Worm (Caenorhabditis elegans) whole organism, young adult: Measurements from ENCODE around the gene C06C3.4.

Source experiments
- C06A6.2 ChIP-seq: fragments of 200-800 bp; sonication (Bioruptor generic); conservative IDR thresholded peaks from 2 replicates; pipeline ENCODE4 v1.3.6; 2022; ENCODE audit warnings: missing genetic modification characterization, missing compliant biosample characterization
- F23B12.7 ChIP-seq: sonication (generic microtip); optimal IDR thresholded peaks from 2 replicates; lab custom pipeline; 2017; ENCODE audit warnings: missing genetic modification characterization, mild to moderate bottlenecking, missing compliant biosample characterization, antibody characterized with exemption, moderate library complexity; ENCODE audit not compliant: insufficient read depth
- F33H1.4 ChIP-seq: fragments of 200-800 bp; sonication (Bioruptor generic); IDR thresholded peaks from 2 replicates; pipeline ENCODE4 v1.3.6; 2022; ENCODE audit warnings: missing genetic modification reagents, missing genetic modification characterization, missing compliant biosample characterization
- F37B4.10 ChIP-seq: fragments of 200-800 bp; sonication (Bioruptor generic); IDR thresholded peaks from 2 replicates; pipeline ENCODE4 v1.3.6; 2022; ENCODE audit warnings: missing genetic modification characterization, missing compliant biosample characterization
- F52B5.7 ChIP-seq: sonication (generic microtip); optimal IDR thresholded peaks from 2 replicates; lab custom pipeline; 2016; ENCODE audit warnings: mild to moderate bottlenecking, missing genetic modification characterization, missing compliant biosample characterization
- F55B11.4 ChIP-seq: sonication (generic microtip); optimal IDR thresholded peaks from 2 replicates; lab custom pipeline; 2016; ENCODE audit warnings: missing compliant biosample characterization, missing genetic modification characterization, borderline replicate concordance; ENCODE audit not compliant: insufficient read depth
- F57C9.4 ChIP-seq: sonication (generic microtip); optimal IDR thresholded peaks from 2 replicates; lab custom pipeline; 2017; ENCODE audit warnings: mild to moderate bottlenecking, missing genetic modification characterization, missing compliant biosample characterization
- K11D2.4 ChIP-seq: fragments of 200-800 bp; sonication (Bioruptor generic); IDR thresholded peaks from 2 replicates; pipeline ENCODE4 v1.3.6; 2022; ENCODE audit warnings: missing genetic modification reagents, missing genetic modification characterization, missing compliant biosample characterization
- K12H6.12 ChIP-seq: fragments of 200-800 bp; sonication (Bioruptor generic); optimal IDR thresholded peaks from 2 replicates; lab custom pipeline; 2018; ENCODE audit warnings: mild to moderate bottlenecking, missing genetic modification characterization, missing compliant biosample characterization
- Y79H2A.3 ChIP-seq: fragments of 200-800 bp; sonication (Bioruptor generic); conservative IDR thresholded peaks from 2 replicates; pipeline ENCODE4 v1.3.6; 2022; ENCODE audit warnings: missing genetic modification reagents, missing genetic modification characterization, missing compliant biosample characterization
- ama-1 ChIP-seq, 3 experiments: fragments of 150-350 bp in 1 of 3; sonication (generic microtip) in 2 of 3; optimal IDR thresholded peaks; 2 replicates each; lab custom pipeline; 2014 to 2018; ENCODE audit warnings: missing biosample characterization in 2 of 3, missing genetic modification characterization in 2 of 3, missing genetic modification reagents in 2 of 3
- aptf-3 ChIP-seq: fragments of 200-800 bp; sonication (Bioruptor generic); IDR thresholded peaks from 2 replicates; pipeline ENCODE4 v1.3.6; 2022; ENCODE audit warnings: missing genetic modification characterization, missing compliant biosample characterization
- atf-7 ChIP-seq: sonication (generic microtip); optimal IDR thresholded peaks from 2 replicates; lab custom pipeline; 2017; ENCODE audit warnings: mild to moderate bottlenecking, missing genetic modification characterization, missing compliant biosample characterization
- athp-1 ChIP-seq: sonication (generic microtip); optimal IDR thresholded peaks from 2 replicates; lab custom pipeline; 2017; ENCODE audit warnings: mild to moderate bottlenecking, missing genetic modification characterization, missing compliant biosample characterization
- attf-5 ChIP-seq: fragments of 200-800 bp; sonication (Bioruptor generic); optimal IDR thresholded peaks from 2 replicates; lab custom pipeline; 2018; ENCODE audit warnings: mild to moderate bottlenecking, missing genetic modification characterization, missing compliant biosample characterization
- cebp-1 ChIP-seq, 2 experiments: fragments of 200-800 bp in 1 of 2; sonication (Bioruptor generic) in 1 of 2; sonication (generic microtip) in 1 of 2; IDR thresholded peaks in 1 of 2; optimal IDR thresholded peaks in 1 of 2; 2 replicates each; pipeline versions ENCODE4 v1.3.6 to Lab custom; 2017 to 2022; ENCODE audit warnings: missing compliant biosample characterization in 2 of 2, missing genetic modification characterization in 2 of 2, mild to moderate bottlenecking in 1 of 2, missing genetic modification reagents in 1 of 2, moderate library complexity in 1 of 2
- ceh-40 ChIP-seq: fragments of 200-800 bp; sonication (Bioruptor generic); IDR thresholded peaks from 2 replicates; pipeline ENCODE4 v1.3.6; 2022; ENCODE audit warnings: missing genetic modification characterization, missing compliant biosample characterization
- ceh-91 ChIP-seq: fragments of 200-800 bp; sonication (Bioruptor generic); IDR thresholded peaks from 2 replicates; pipeline ENCODE4 v1.3.6; 2022; ENCODE audit warnings: missing genetic modification reagents, missing genetic modification characterization, missing compliant biosample characterization
- chd-7 ChIP-seq: sonication (generic microtip); optimal IDR thresholded peaks from 2 replicates; lab custom pipeline; 2016; ENCODE audit warnings: mild to moderate bottlenecking, missing genetic modification characterization, moderate library complexity, missing compliant biosample characterization
- egl-44 ChIP-seq: fragments of 200-800 bp; sonication (Bioruptor generic); IDR thresholded peaks from 2 replicates; pipeline ENCODE4 v1.3.6; 2022; ENCODE audit warnings: missing genetic modification reagents, missing genetic modification characterization, missing compliant biosample characterization
- egrh-3 ChIP-seq: fragments of 200-800 bp; sonication (Bioruptor generic); IDR thresholded peaks from 2 replicates; pipeline ENCODE4 v1.3.6; 2022; ENCODE audit warnings: missing genetic modification reagents, missing genetic modification characterization, missing compliant biosample characterization
- ekl-4 ChIP-seq: fragments of 200-800 bp; sonication (Bioruptor generic); IDR thresholded peaks from 2 replicates; pipeline ENCODE4 v1.3.6; 2022; ENCODE audit warnings: missing genetic modification reagents, missing genetic modification characterization, missing compliant biosample characterization
- fkh-3 ChIP-seq: sonication (generic microtip); optimal IDR thresholded peaks from 2 replicates; lab custom pipeline; 2016; ENCODE audit warnings: mild to moderate bottlenecking, missing genetic modification characterization, missing compliant biosample characterization
- hlh-12 ChIP-seq: sonication (generic microtip); optimal IDR thresholded peaks from 2 replicates; lab custom pipeline; 2016; ENCODE audit warnings: missing genetic modification characterization, missing compliant biosample characterization
- lin-35 ChIP-seq, 3 experiments: fragments of 150-350 bp in 2 of 3; sonication (generic microtip) in 1 of 3; optimal IDR thresholded peaks; 2 replicates each; lab custom pipeline; 2014 to 2018; ENCODE audit warnings: missing biosample characterization in 3 of 3, missing genetic modification characterization in 3 of 3, missing genetic modification reagents in 3 of 3
- lin-54 ChIP-seq: fragments of 200-800 bp; sonication (Bioruptor generic); optimal IDR thresholded peaks from 2 replicates; lab custom pipeline; 2018; ENCODE audit warnings: mild to moderate bottlenecking, missing genetic modification characterization, missing compliant biosample characterization
- nfya-2 ChIP-seq: fragments of 200-800 bp; sonication (Bioruptor generic); IDR thresholded peaks from 2 replicates; pipeline ENCODE4 v1.3.6; 2022; ENCODE audit warnings: missing genetic modification reagents, missing genetic modification characterization, missing compliant biosample characterization
- nhr-90 ChIP-seq: sonication (generic microtip); optimal IDR thresholded peaks from 2 replicates; lab custom pipeline; 2016; ENCODE audit warnings: missing genotype, mild to moderate bottlenecking, missing genetic modification characterization, missing compliant biosample characterization
- rec-8 ChIP-seq, 2 experiments: sonication (generic microtip); optimal IDR thresholded peaks; 2 replicates each; lab custom pipeline; 2016; ENCODE audit warnings: mild to moderate bottlenecking in 2 of 2, missing genetic modification characterization in 2 of 2, missing genetic modification reagents in 2 of 2, missing genotype in 2 of 2, missing biosample characterization in 1 of 2, missing compliant biosample characterization in 1 of 2, moderate library complexity in 1 of 2
- rpc-1 ChIP-seq, 2 experiments: fragments of 150-350 bp in 1 of 2; sonication (generic microtip) in 1 of 2; optimal IDR thresholded peaks; 2 replicates each; lab custom pipeline; 2014 to 2018; ENCODE audit warnings: missing biosample characterization in 1 of 2, missing genetic modification characterization in 1 of 2, missing genetic modification reagents in 1 of 2, missing genotype in 1 of 2
- sdz-38 ChIP-seq: sonication (generic microtip); optimal IDR thresholded peaks from 2 replicates; lab custom pipeline; 2016; ENCODE audit warnings: missing genotype, missing genetic modification characterization, missing compliant biosample characterization
- snpc-1.1 ChIP-seq: sonication (generic microtip); optimal IDR thresholded peaks from 2 replicates; lab custom pipeline; 2017; ENCODE audit warnings: missing genetic modification characterization, mild to moderate bottlenecking, missing compliant biosample characterization, antibody characterized with exemption, moderate library complexity, missing genotype, missing genetic modification reagents; ENCODE audit not compliant: insufficient read depth
- snpc-3.4 ChIP-seq: sonication (generic microtip); optimal IDR thresholded peaks from 2 replicates; lab custom pipeline; 2017; ENCODE audit warnings: missing genetic modification characterization, mild to moderate bottlenecking, missing compliant biosample characterization, antibody characterized with exemption, moderate library complexity, missing genotype, missing genetic modification reagents
- sptf-2 ChIP-seq: fragments of 200-800 bp; sonication (Bioruptor generic); optimal IDR thresholded peaks from 2 replicates; lab custom pipeline; 2018; ENCODE audit warnings: mild to moderate bottlenecking, missing genetic modification characterization, missing compliant biosample characterization
- tbx-9 ChIP-seq: sonication (generic microtip); optimal IDR thresholded peaks from 2 replicates; lab custom pipeline; 2016; ENCODE audit warnings: borderline replicate concordance, missing genetic modification characterization, inconsistent platforms, missing compliant biosample characterization
- unc-62 ChIP-seq: fragments of 150-350 bp; optimal IDR thresholded peaks from 2 replicates; lab custom pipeline; 2014; ENCODE audit warnings: missing biosample characterization, missing genetic modification reagents, missing genetic modification characterization
- zfh-2 ChIP-seq: fragments of 200-800 bp; sonication (Bioruptor generic); conservative IDR thresholded peaks from 2 replicates; pipeline ENCODE4 v1.3.6; 2022; ENCODE audit warnings: missing genetic modification reagents, missing genetic modification characterization, missing compliant biosample characterization
- ztf-26 ChIP-seq: sonication (generic microtip); optimal IDR thresholded peaks from 2 replicates; lab custom pipeline; 2017; ENCODE audit warnings: missing genetic modification characterization, missing compliant biosample characterization

The C06C3.4 gene

DNA sequence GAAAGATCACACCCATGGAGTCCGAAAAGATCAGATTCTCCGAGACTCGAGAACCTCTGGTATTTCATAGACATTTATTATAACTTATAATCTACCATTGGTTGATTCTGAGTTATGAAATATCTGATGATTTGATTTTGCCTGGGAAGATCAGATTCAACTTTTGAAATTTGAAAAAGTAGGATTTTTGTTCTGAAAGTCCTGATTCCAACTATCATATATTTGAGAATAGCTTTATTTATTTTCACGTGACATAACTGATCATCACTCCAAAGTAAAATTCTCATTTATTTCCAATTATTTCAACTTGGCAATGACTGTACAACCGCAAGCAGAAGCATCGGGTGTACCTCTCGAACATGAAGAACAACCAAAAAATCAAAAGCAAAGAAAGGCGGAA is 26.7 kb downstream of the C06C3.4 start, which contains the start of gene Y51B9A.7 (continued):
- TF ChIP-seq snpc-1.1: no peak
- TF ChIP-seq K11D2.4 (GFP tag; lab: Robert Waterston, UW): no peak

ce11 chrII:9403087-9403486 is 30.0 kb downstream of the C06C3.4 start, which contains the start of gene Y51B9A.6:
Gene Y51B9A.6, minus strand, starts transcription at chrII:9403187.
- no peak for TF ChIP-seq F33H1.4 (GFP tag; lab: Robert Waterston, UW)
- TF ChIP-seq F57C9.4 (tag; lab: Kevin White, UChicago): no peak
- no peak for TF ChIP-seq C06A6.2 (GFP tag; lab: Robert Waterston, UW)
- TF ChIP-seq athp-1 (tag; lab: Kevin White, UChicago): no peak
- no peak for TF ChIP-seq F23B12.7 (tag; lab: Kevin White, UChicago)
- TF ChIP-seq ceh-40 (GFP tag; lab: Robert Waterston, UW): no peak
- TF ChIP-seq attf-5 (GFP tag; lab: Kevin White, UChicago): no peak
- TF ChIP-seq rpc-1 (optimal IDR thresholded peaks at IDR 0.05; lab: Kevin White, UChicago): no peak
- TF ChIP-seq rpc-1 (tag; optimal IDR thresholded peaks at IDR 0.05; lab: Kevin White, UChicago): no peak
- TF ChIP-seq sdz-38: no peak
- no peak for TF ChIP-seq F55B11.4 (tag; lab: Kevin White, UChicago)
- no peak for TF ChIP-seq ztf-26 (tag; lab: Kevin White, UChicago)
- no peak for TF ChIP-seq ceh-91 (GFP tag; lab: Robert Waterston, UW)
- TF ChIP-seq snpc-3.4 (tag; lab: Kevin White, UChicago): no peak
- no peak for TF ChIP-seq K12H6.12 (tag; lab: Kevin White, UChicago)
- TF ChIP-seq unc-62 (GFP tag; lab: Kevin White, UChicago): no peak
- TF ChIP-seq cebp-1 (GFP tag; IDR thresholded peaks at IDR 0.05; lab: Robert Waterston, UW): no peak
- no peak for TF ChIP-seq cebp-1 (tag; optimal IDR thresholded peaks at IDR 0.05; lab: Kevin White, UChicago)
- TF ChIP-seq lin-54 (GFP tag; lab: Kevin White, UChicago): no peak

ce11 chrII:9403846-9404245 is 30.8 kb downstream of the C06C3.4 start, which contains the start of gene Y51B9A.5:
Gene Y51B9A.5, plus strand, starts transcription at chrII:9404146.
- no peak for TF ChIP-seq Y79H2A.3
- TF ChIP-seq atf-7 (tag; lab: Kevin White, UChicago): no peak
- no peak for TF ChIP-seq zfh-2 (GFP tag; lab: Robert Waterston, UW)
- TF ChIP-seq F52B5.7 (tag; lab: Kevin White, UChicago): no peak
- no peak for TF ChIP-seq nhr-90 (tag; lab: Kevin White, UChicago)
- TF ChIP-seq F33H1.4 (GFP tag; lab: Robert Waterston, UW): no peak

- peak; percentile 94 for TF ChIP-seq egrh-3 (GFP tag; lab: Robert Waterston, UW)
These were observed 31.9 kb downstream of the C06C3.4 start for ce11 chrII:9405013-9405412.

DNA sequence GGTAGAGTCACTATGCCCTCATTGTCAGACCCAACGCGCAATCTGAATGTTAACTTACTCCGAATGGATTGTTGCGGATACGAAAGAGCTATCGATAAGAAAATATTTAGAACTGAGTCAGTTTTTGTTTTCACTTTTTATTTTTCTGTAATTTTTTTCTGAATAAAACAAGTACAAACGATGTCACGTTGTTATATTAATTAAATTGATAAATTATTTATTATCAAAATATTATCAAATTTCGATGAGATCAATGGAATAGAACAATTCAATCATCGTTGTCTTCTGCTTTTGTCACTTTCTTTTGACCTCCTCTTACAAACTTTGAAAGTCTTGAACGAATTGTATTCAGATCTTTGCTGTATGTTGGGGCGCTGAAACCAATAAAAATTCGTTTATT is 33.9 kb downstream of the C06C3.4 start, which contains the start of gene mpz-6:
TSS of gene mpz-6 (minus strand) at position 101 of the 400 bp plus-strand sequence.
- TF ChIP-seq rec-8 (tag; optimal IDR thresholded peaks at IDR 0.05; lab: Kevin White, UChicago) (no peak), sptf-2 (no peak), fkh-3 (tag; lab: Kevin White, UChicago) (no peak), C06A6.2 (GFP tag; lab: Robert Waterston, UW) (no peak), chd-7 (tag; lab: Kevin White, UChicago) (no peak), ama-1 (optimal IDR thresholded peaks at IDR 0.05; lab: Kevin White, UChicago) (no peak), ama-1 (GFP tag; optimal IDR thresholded peaks at IDR 0.05; lab: Kevin White, UChicago) (no peak), ekl-4 (GFP tag; lab: Robert Waterston, UW) (no peak), F37B4.10 (no peak), tbx-9 (tag; lab: Kevin White, UChicago) (no peak), nfya-2 (GFP tag; lab: Robert Waterston, UW) (no peak), ceh-40 (GFP tag; lab: Robert Waterston, UW) (no peak), egl-44 (GFP tag; lab: Robert Waterston, UW) (no peak), hlh-12 (tag; lab: Kevin White, UChicago) (no peak), aptf-3 (GFP tag; lab: Robert Waterston, UW) (no peak), lin-35 (GFP tag; optimal IDR thresholded peaks at IDR 0.05; lab: Kevin White, UChicago) (no peak)
